Fruit fly (Drosophila melanogaster): ENCODE data around the gene hid.
A peak's percentile ranks its signal among the peaks of the same experiment; 100 is the strongest.

Gene hid

DNA sequence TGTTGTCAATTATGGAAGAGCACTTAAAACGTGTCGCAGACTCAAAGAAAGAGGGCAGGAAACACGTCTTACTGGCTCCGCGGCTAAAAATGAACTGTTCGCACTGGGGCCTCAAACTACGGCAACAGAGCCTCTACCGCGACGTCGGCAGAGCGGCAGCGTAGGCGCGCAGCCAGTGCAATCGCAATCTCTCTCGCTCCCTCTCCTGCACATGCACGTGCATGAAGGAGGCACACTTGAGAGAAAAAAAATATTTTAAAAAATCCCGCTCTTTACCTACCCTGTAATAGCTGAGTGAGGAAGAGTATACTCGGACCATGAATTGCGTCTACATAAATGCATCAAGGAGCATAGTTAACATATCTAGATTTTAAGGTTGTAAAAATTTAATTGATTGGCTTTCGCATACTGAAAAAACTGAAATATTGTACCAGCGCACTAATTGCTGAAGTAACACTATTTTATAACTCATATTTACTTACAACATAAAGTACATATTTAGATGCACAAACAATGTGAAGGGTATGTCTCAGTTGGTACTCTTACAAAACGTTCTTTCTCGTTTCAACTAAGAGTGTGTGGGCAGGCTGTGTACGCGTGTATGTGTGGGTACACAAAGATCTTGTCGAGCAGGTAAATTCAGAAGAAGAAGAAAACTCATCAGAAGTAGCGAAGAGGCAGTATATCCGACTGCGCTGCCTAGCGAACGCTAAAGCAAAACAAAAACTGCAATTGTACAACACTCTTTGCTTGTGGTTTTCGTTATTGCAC lies at the start of gene hid:
TSS of gene hid (minus strand) at position 100 of the 771 bp plus-strand sequence.
- peak; percentile 84 for TF ChIP-seq CG17801 (GFP tag; optimal IDR thresholded peaks at IDR 0.05; ENCODE audit: partially characterized antibody)

DNA sequence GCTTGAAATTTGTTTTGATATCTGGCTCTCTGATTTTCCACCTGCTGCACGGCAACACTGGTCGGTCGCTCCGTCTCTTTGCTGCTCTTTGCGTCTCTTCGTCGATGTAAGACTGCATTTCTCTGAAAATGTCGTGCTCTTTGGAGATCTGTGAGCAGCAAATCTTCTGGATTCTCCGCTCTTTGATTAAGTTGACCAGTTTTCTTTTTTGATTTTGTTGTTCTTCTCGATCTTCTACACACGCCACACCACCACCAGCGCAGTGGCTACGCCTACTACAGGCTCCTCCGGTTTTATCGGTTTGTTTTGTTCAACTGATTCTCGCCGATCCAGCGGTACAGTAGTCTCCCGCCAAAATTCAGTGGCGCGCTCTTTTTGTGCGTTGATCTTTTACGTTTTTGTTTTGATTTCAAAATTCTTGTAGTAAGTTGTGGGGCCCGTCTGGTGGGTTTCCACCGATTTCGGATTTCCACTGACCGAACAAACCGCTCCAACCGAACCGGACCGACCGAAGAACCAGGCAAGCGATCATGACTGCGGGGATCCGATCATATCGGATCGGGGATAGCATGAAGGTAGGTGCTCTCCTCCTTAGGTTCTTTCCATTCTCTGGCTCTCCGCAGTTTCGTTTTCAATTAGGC lies 48.9 kb upstream of the hid start:
- no peak for TF ChIP-seq CG17801 (GFP tag; optimal IDR thresholded peaks at IDR 0.05; ENCODE audit: partially characterized antibody)

DNA sequence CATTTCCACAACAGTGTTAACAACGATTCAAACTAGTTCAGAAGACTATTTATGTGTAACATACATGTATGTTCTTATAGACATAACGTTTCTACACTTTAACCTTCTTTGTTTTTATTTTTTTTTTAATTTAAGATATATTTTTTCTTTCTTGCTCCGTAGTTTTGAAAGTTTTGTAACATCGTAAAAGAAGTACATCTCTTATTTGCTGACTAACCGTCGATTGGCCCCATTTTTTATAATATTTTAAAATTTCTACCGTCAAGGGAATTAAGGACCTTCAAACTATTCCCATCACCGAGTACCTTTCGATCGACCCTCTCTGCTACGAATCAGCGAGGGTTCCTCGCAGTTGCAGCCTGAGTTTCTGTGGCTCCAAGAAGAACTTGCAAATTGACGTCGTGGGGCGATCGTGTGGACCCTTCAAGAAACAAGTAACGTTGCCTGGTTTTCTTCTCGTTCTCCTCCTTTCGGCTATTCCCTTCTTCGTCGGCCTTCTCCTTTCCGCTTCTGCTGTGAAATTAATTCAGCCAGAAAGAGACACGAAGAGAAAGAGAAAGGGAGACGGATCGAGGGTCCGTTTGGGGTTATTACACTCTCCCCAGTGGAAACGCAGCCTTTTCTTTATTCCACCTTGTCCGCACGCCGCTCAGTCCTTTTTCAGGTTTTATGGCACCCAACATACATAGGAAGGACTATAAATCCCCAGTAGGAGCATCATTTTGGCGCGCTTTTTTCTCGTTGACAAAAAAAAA lies 47.7 kb upstream of the hid start:
- TF ChIP-seq CG17801 (GFP tag; optimal IDR thresholded peaks at IDR 0.05; ENCODE audit: partially characterized antibody), result no peak

DNA sequence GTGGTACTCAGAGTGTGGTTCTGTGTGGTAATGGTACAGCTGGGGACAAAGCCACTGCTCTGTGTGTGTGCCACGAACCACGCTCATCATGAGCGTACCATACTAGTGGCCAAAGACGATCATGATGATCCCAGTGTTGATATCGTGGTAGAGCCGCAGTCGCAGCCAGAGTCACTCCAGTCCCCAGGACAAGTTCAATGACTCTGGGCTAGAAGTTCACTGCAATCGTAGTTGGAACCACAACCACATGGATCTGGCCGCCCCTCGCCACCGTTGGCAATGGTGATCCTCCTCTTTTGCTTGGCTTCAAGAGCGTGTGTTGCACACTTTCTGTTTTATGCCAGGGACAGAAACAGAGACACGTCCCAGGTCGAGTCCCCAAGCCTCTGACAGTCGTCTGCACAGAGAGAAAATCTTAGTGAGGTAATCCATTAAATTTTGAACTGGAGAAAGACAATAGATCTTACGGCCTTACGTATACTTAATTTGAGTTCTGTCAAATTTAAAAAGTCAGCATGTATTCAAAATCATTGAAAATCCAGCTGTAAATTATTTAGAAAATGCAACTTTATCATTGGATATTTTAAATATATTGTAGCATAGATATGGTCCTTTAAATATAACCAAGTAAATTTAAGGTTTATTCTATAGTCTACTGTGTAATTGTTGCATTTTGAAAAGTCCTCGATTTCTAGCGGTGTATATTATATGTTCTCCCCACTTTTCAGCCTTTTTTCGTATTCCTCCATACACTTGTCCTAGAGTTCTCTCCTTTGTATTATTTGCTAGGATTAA lies 46.7 kb upstream of the hid start:
- TF ChIP-seq CG17801 (GFP tag; optimal IDR thresholded peaks at IDR 0.05; ENCODE audit: partially characterized antibody), result no peak

DNA sequence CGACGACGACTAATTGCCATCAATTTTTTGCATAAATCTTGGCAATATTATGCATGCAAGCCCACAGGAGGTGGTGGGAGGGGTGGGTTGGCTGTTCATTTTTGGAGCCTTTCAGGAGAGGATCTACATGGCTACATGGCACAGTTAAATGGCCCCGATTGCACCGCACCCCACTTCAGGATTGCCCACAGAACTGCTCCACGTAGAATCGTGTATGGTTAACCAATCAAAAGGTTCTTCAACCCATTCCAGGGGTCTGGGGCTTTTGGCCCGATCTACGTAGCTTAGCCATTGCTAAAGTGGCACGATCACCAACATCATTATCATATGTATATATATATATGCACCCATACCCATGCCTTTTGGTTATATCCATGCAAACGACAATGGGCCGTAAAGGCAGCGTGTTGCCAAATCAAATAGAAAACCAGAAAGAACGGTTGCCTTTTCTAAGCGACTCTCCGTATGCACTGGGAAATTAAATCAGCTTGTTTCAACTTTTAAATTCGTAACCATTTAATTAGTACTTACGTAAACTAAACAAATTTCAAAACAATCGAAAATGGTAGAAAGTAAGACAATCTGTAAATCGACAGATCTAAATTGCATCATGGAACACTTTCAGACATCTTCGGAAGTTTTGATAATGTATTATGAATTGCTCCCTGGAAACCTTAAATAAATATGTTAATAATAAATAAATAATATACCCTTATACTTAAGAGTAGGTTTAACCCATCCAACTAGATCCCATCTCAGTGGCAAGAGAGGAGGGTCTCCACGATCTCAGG lies 45.8 kb upstream of the hid start:
- TF ChIP-seq CG17801 (GFP tag; optimal IDR thresholded peaks at IDR 0.05; ENCODE audit: partially characterized antibody), result no peak

DNA sequence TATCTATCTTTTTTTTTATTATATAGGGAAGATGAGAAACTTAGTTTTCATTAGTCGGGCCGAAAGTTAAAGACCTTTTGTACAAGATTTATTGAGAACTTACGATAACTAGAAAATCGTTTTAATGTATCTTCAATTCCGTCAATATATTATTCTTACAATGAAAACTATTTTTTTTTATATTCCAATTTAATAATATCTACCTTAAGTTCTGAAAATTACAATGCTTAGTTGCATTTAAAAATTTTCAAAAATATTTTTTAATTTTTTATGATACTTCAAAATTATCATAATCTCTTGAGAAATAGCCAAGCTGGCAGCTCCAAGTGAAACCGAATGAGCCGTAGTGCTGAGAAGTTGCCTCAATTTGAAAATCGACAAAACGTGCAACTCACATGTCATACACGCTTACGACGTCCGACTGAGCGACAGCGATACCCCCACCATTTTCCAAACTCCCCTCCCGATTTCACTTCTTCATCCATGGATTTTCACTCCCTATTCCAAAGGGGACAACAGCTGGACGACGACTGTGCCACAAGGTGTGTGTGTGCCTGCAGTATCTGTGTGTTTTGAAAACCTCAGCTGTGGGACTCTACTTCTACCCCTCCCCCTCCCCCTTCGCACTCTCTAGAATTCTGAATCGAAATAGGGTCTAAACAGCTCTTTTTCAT lies 43.6 kb upstream of the hid start:
- no peak for TF ChIP-seq CG17801 (GFP tag; optimal IDR thresholded peaks at IDR 0.05; ENCODE audit: partially characterized antibody)

dm6 chr3L:18228527-18228926 lies 43.1 kb upstream of the hid start:
- no peak for TF ChIP-seq CG17801 (GFP tag; optimal IDR thresholded peaks at IDR 0.05; ENCODE audit: partially characterized antibody)

- TF ChIP-seq CG17801 (GFP tag; optimal IDR thresholded peaks at IDR 0.05; ENCODE audit: partially characterized antibody), result no peak
Observed at dm6 chr3L:18227411-18227716, 41.9 kb upstream of the hid start.

DNA sequence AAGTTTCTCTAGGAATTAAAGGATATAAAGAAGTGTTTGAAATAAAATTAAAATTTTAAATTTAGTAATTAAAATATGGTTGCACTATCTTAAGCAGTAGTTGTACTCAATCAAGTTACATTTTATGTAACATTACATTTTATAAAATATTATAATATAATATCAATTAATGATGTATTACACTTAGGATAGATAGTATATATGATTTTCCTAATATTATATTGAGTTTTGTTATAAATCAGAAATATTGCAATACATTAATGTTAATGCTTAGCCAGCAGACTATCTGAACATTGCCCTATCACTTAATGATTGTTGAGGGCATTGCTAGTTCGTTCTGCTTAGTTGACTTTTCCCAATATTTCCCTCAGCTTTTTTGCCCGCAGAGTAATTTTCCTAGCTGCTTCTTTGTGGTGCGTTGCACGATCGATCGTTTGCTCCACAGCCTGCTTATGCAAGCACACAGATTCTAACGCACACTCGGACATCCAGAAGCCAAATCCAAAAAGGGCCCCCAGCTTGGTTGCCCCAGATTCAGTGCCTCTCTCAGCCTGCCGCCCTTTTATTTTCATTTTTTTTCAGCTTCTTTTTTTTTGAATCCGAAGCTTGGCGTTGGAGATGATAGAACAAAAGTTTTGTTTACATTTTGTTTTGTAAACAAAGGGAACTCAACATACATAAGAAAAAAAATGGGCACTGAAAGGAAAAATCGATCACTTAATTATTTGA lies 41.4 kb upstream of the hid start:
- TF ChIP-seq CG17801 (GFP tag; optimal IDR thresholded peaks at IDR 0.05; ENCODE audit: partially characterized antibody), result no peak

- TF ChIP-seq CG17801 (GFP tag; optimal IDR thresholded peaks at IDR 0.05; ENCODE audit: partially characterized antibody), result no peak
Observed at dm6 chr3L:18225446-18226380, 40.3 kb upstream of the hid start.

DNA sequence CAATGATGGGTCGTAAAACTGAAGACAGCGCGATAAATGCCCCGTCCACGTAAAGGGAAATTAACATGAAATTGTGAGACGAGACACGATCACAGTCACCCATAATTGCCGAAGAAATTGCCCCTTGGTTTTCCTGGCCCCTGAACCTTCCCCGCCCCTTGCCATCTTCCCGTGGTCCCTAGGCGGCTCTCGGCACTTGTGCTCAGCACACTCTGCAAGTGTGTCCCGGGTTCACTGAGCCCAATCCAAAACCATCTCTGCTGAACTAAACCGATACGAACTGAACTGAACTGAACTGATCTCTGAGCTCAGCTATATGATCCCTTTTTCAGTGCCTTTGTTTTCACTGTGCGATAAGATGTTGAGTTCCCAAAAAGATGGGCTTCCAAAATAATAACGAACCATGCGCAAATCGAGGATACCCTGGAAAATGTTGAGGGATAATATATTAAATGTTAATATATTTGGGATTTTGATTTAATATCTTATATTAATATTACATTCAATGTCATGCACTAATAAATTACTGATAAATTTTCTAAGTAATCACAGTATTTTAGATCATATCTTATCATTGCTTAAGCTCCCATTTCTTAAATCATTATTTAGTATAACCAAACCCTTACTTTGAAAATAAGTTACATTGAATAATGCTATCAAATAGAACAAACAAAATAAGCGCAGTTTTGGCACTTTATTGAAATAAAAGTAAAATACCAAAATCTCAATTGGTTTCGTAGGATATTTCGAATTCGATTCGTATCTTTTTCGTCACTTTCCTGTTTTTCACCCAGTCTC lies 39.4 kb upstream of the hid start:
- TF ChIP-seq CG17801 (GFP tag; optimal IDR thresholded peaks at IDR 0.05; ENCODE audit: partially characterized antibody), result no peak

Data from ovary, adult (tissue).